Worm (Caenorhabditis elegans): ENCODE data around the gene asp-12.

Gene asp-12

ce11 chrV:8302522-8302921 lies 33.5 kb downstream of the asp-12 start, which contains the start of gene sel-9:
sel-9 (minus strand) TSS chrV:8302580.
- TF ChIP-seq fkh-8 (tag; optimal IDR thresholded peaks at IDR 0.05) = no peak
- no peak for TF ChIP-seq ztf-4 (tag; optimal IDR thresholded peaks at IDR 0.05)
- TF ChIP-seq unc-30 (tag; optimal IDR thresholded peaks at IDR 0.05) = no peak
- no peak for TF ChIP-seq pag-3 (tag; optimal IDR thresholded peaks at IDR 0.05; ENCODE audit: borderline replicate concordance, insufficient read depth)
- peak; percentile 60 for TF ChIP-seq snu-23 (GFP tag; optimal IDR thresholded peaks at IDR 0.05)
- peak in 1 of 2 experiments; percentile 42 for TF ChIP-seq mdl-1 (tag; optimal IDR thresholded peaks at IDR 0.05)
- peak; percentile 29 for TF ChIP-seq lin-15B (tag; optimal IDR thresholded peaks at IDR 0.05)
- TF ChIP-seq C16A3.4 (tag; optimal IDR thresholded peaks at IDR 0.05) = peak; percentile 76
- peak in 1 of 6 experiments; percentile 47 for TF ChIP-seq elt-3 (tag; optimal IDR thresholded peaks at IDR 0.05)
- peak; percentile 64 for TF ChIP-seq blmp-1 (tag; optimal IDR thresholded peaks at IDR 0.05)
- TF ChIP-seq unc-86 (tag; optimal IDR thresholded peaks at IDR 0.05) = no peak
- peak; percentile 19 to 38 (median 26) for TF ChIP-seq ceh-82 (tag; optimal IDR thresholded peaks at IDR 0.05)
- TF ChIP-seq zag-1 (tag; optimal IDR thresholded peaks at IDR 0.05) = no peak
- TF ChIP-seq nhr-12 (tag; optimal IDR thresholded peaks at IDR 0.05) = no peak
- no peak for TF ChIP-seq ztf-11 (tag; optimal IDR thresholded peaks at IDR 0.05)
- peak; percentile 47 for TF ChIP-seq lin-14 (GFP tag; optimal IDR thresholded peaks at IDR 0.05)
- TF ChIP-seq lir-3 (tag; optimal IDR thresholded peaks at IDR 0.05; ENCODE audit: poor library complexity) = no peak
- no peak for TF ChIP-seq egl-27 (tag; optimal IDR thresholded peaks at IDR 0.05)
- TF ChIP-seq nhr-20 (tag; optimal IDR thresholded peaks at IDR 0.05) = peak; percentile 59
- peak; percentile 9 for TF ChIP-seq elt-2 (tag; optimal IDR thresholded peaks at IDR 0.05)
- TF ChIP-seq pqm-1 (tag; optimal IDR thresholded peaks at IDR 0.05) = no peak
- peak; percentile 54 for TF ChIP-seq nhr-19 (GFP tag; conservative IDR thresholded peaks at IDR 0.05)
- no peak for TF ChIP-seq unc-130 (tag; optimal IDR thresholded peaks at IDR 0.05)
- TF ChIP-seq zip-4 (GFP tag; optimal IDR thresholded peaks at IDR 0.05) = no peak
- no peak for TF ChIP-seq vab-15 (tag; optimal IDR thresholded peaks at IDR 0.05)
- TF ChIP-seq fkh-4 (tag; optimal IDR thresholded peaks at IDR 0.05; ENCODE audit: borderline replicate concordance) = no peak
- peak; percentile 91 to 95 for TF ChIP-seq lin-35 (GFP tag; optimal IDR thresholded peaks at IDR 0.05)
- TF ChIP-seq jun-1 (tag; optimal IDR thresholded peaks at IDR 0.05) = peak; percentile 21
- TF ChIP-seq aha-1 (tag; optimal IDR thresholded peaks at IDR 0.05) = no peak
- no peak for TF ChIP-seq hlh-17 (GFP tag; optimal IDR thresholded peaks at IDR 0.05; ENCODE audit: borderline replicate concordance)
- TF ChIP-seq ces-1 (GFP tag; optimal IDR thresholded peaks at IDR 0.05) = no peak
- TF ChIP-seq sptf-1 (tag; optimal IDR thresholded peaks at IDR 0.05) = no peak
- peak; percentile 47 to 90 for TF ChIP-seq efl-1 (optimal IDR thresholded peaks at IDR 0.05)
- TF ChIP-seq efl-1 (GFP tag; optimal IDR thresholded peaks at IDR 0.05 in 1 of 2) = peak; percentile 92 to 99
- no peak for TF ChIP-seq ceh-8 (GFP tag; optimal IDR thresholded peaks at IDR 0.05)
- TF ChIP-seq ceh-90 (tag; optimal IDR thresholded peaks at IDR 0.05) = no peak
- no peak for TF ChIP-seq ets-5 (GFP tag; IDR thresholded peaks at IDR 0.05)
- TF ChIP-seq nhr-90 (tag; optimal IDR thresholded peaks at IDR 0.05; ENCODE audit: poor library complexity) = peak; percentile 34
- no peak for TF ChIP-seq sox-4 (tag; optimal IDR thresholded peaks at IDR 0.05)
- peak; percentile 79 for TF ChIP-seq xbp-1 (tag; optimal IDR thresholded peaks at IDR 0.05)
- no peak for TF ChIP-seq C34B4.2 (tag; optimal IDR thresholded peaks at IDR 0.05)
- no peak for TF ChIP-seq nhr-77 (tag; optimal IDR thresholded peaks at IDR 0.05)
- no peak for TF ChIP-seq hpl-2 (GFP tag; optimal IDR thresholded peaks at IDR 0.05)
- no peak for TF ChIP-seq unc-98 (GFP tag; IDR thresholded peaks at IDR 0.05)
- no peak for TF ChIP-seq nhr-237 (tag; optimal IDR thresholded peaks at IDR 0.05)
- TF ChIP-seq fos-1 (tag; optimal IDR thresholded peaks at IDR 0.05) = no peak
- TF ChIP-seq nhr-47 (tag; optimal IDR thresholded peaks at IDR 0.05) = peak; percentile 53
- TF ChIP-seq nhr-76 (tag; optimal IDR thresholded peaks at IDR 0.05) = no peak
- TF ChIP-seq ceh-88 (GFP tag; IDR thresholded peaks at IDR 0.05) = no peak
- peak; percentile 25; the same call in 1 of the 2 replicates for TF ChIP-seq isw-1 (GFP tag; IDR thresholded peaks at IDR 0.05)
- no peak for TF ChIP-seq unc-62 (GFP tag; optimal IDR thresholded peaks at IDR 0.05)
- peak; percentile 60 for TF ChIP-seq snpc-4 (tag; optimal IDR thresholded peaks at IDR 0.05)
- TF ChIP-seq nhr-71 (tag; optimal IDR thresholded peaks at IDR 0.05) = peak; percentile 52
